Worm (Caenorhabditis elegans) whole organism, L4 larva: Measurements from ENCODE around the gene C09G4.4.
"Not testable (repeated sequence)": the region's sequence is repeated elsewhere in the genome, so short reads cannot be mapped to it uniquely, and the experiment has no call there.

Experiments
- ceh-32 ChIP-seq: sonication (generic microtip); optimal IDR thresholded peaks from 2 replicates; lab custom pipeline; 2016; ENCODE audit warnings: mild to moderate bottlenecking, missing genetic modification characterization, missing compliant biosample characterization; ENCODE audit not compliant: poor library complexity
- daf-8 ChIP-seq: fragments of 200-800 bp; sonication (Bioruptor generic); IDR thresholded peaks from 2 replicates; pipeline ENCODE4 v1.3.6; 2022; ENCODE audit warnings: missing genetic modification characterization, missing compliant biosample characterization
- dpl-1 ChIP-seq: fragments of 150-350 bp; optimal IDR thresholded peaks from 2 replicates; lab custom pipeline; 2014; ENCODE audit warnings: missing biosample characterization, missing genetic modification reagents, missing genetic modification characterization
- duxl-1 ChIP-seq: sonication (generic microtip); optimal IDR thresholded peaks from 2 replicates; lab custom pipeline; 2016; ENCODE audit warnings: mild to moderate bottlenecking, missing genetic modification characterization, moderate library complexity, missing compliant biosample characterization; ENCODE audit not compliant: poor library complexity
- fos-1 ChIP-seq: fragments of 150-350 bp; optimal IDR thresholded peaks from 2 replicates; lab custom pipeline; 2014; ENCODE audit warnings: missing biosample characterization, missing genetic modification characterization
- lin-39 ChIP-seq: fragments of 150-350 bp; optimal IDR thresholded peaks from 2 replicates; lab custom pipeline; 2014; ENCODE audit warnings: missing biosample characterization, missing genetic modification reagents, missing genetic modification characterization
- lsy-2 ChIP-seq, 2 experiments: fragments of 150-350 bp in 1 of 2; sonication (generic microtip) in 1 of 2; optimal IDR thresholded peaks; 2 replicates each; lab custom pipeline; 2014 to 2017; ENCODE audit warnings: missing biosample characterization in 2 of 2, missing genetic modification characterization in 2 of 2
- mdl-1 ChIP-seq, 2 experiments: fragments of 150-350 bp in 1 of 2; sonication (generic microtip) in 1 of 2; optimal IDR thresholded peaks; 2 replicates each; lab custom pipeline; 2014 to 2017; ENCODE audit warnings: missing biosample characterization in 2 of 2, missing genetic modification characterization in 2 of 2
- pha-4 ChIP-seq, 2 experiments: fragments of 150-350 bp in 1 of 2; fragments of 200-800 bp in 1 of 2; sonication (Bioruptor generic) in 1 of 2; IDR thresholded peaks in 1 of 2; optimal IDR thresholded peaks in 1 of 2; 2 replicates each; pipeline versions ENCODE4 v1.3.6 to Lab custom; 2014 to 2022; ENCODE audit warnings: missing genetic modification characterization in 2 of 2, missing genetic modification reagents in 2 of 2, missing biosample characterization in 1 of 2, missing compliant biosample characterization in 1 of 2
- skn-1 ChIP-seq: fragments of 150-350 bp; optimal IDR thresholded peaks from 2 replicates; lab custom pipeline; 2014; ENCODE audit warnings: missing biosample characterization, missing genetic modification characterization
- unc-62 ChIP-seq, 3 experiments: fragments of 150-350 bp in 1 of 3; sonication (generic microtip); optimal IDR thresholded peaks in 2 of 3; peaks in 1 of 3; 1 replicate in 1 of 3; 2 replicates in 2 of 3; lab custom pipeline; 2014 to 2017; ENCODE audit warnings: missing biosample characterization in 3 of 3, missing genetic modification characterization in 3 of 3, missing genetic modification reagents in 3 of 3, missing genotype in 1 of 3
- zfp-3 ChIP-seq: fragments of 200-800 bp; sonication (Bioruptor generic); conservative IDR thresholded peaks from 2 replicates; pipeline ENCODE4 v1.3.6; 2022; ENCODE audit warnings: missing genetic modification reagents, missing genetic modification characterization, missing compliant biosample characterization

DNA sequence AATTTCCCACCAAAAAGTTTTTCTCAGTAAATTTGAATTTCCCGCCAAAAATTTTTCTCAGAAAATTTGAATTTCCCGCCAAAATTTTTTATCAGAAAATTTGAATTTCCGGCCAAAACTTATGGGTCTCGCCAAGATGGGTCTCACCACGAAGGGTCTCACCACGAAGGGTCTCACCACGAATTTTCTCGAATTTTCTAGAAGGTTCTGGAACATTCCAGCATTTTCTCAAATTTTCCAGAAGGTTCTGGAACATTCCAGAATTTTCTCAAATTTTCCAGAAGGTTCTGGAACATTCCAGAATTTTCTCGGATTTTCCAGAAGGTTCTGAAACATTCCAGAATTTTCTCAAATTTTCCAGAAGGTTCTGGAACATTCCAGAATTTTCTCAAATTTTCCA is 45.4 kb upstream of the C09G4.4 start:
- not testable (repeated sequence) for TF ChIP-seq zfp-3 (GFP tag; lab: Robert Waterston, UW); dpl-1 (GFP tag; lab: Kevin White, UChicago); skn-1 (tag; lab: Kevin White, UChicago); fos-1; pha-4 (GFP tag; IDR thresholded peaks at IDR 0.05; lab: Robert Waterston, UW); pha-4 (tag; optimal IDR thresholded peaks at IDR 0.05; lab: Kevin White, UChicago); duxl-1; unc-62 (GFP tag; optimal IDR thresholded peaks at IDR 0.05 in 1 of 2; lab: Kevin White, UChicago); unc-62 (tag; optimal IDR thresholded peaks at IDR 0.05; lab: Kevin White, UChicago); ceh-32 (tag; lab: Kevin White, UChicago); daf-8; lin-39 (tag; lab: Kevin White, UChicago); mdl-1 (tag; optimal IDR thresholded peaks at IDR 0.05; lab: Kevin White, UChicago); lsy-2 (tag; optimal IDR thresholded peaks at IDR 0.05; lab: Kevin White, UChicago)
